Fruit fly (Drosophila melanogaster) whole organism, prepupa: ENCODE data around the gene D.

Experiments
- Sox102F ChIP-seq: fragments of 200-800 bp; sonication (Bioruptor generic); optimal IDR thresholded peaks from 2 replicates; lab custom pipeline; 2016; ENCODE audit warnings: missing biosample characterization, mild to moderate bottlenecking, missing genetic modification characterization
- pdm3 ChIP-seq: fragments of 200-800 bp; sonication (Bioruptor generic); optimal IDR thresholded peaks from 3 replicates; lab custom pipeline; 2016; ENCODE audit warnings: missing biosample characterization, missing genetic modification characterization

DNA sequence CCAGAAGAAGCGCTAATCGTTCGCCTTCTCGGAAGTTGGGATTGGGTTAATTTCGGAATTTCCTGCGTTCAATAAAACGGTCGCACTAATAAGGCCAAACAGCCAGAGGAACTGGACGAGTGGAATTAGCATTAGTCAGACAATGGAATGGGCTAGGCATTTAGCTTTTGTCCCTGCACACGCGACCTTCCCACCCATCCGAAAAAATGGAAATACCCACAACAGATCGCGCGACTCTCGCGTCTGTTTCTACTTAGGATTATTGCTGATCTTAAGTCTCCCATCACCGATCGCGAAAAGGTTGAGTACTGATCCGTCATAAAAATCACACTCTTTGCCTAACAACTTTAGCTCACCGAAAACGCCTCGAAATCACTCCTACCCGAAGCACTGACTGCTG, 24.8 kb downstream of the D start:
- no peak for TF ChIP-seq Sox102F (GFP tag; lab: Kevin White, UChicago)
- TF ChIP-seq pdm3, result no peak
